Worm (Caenorhabditis elegans): ENCODE measurements around the gene tes-1.

tes-1 gene

ce11 chrIV:7478134-7478533 lies 26.9 kb upstream of the tes-1 start, which contains the start of gene rod-1:
TSS of gene rod-1 (plus strand) at chrIV:7478452.
- TF ChIP-seq lin-13 (tag; optimal IDR thresholded peaks at IDR 0.05): no peak

- TF ChIP-seq ceh-39 (tag; optimal IDR thresholded peaks at IDR 0.05) (no peak), ztf-11 (tag; optimal IDR thresholded peaks at IDR 0.05) (no peak), unc-39 (tag; optimal IDR thresholded peaks at IDR 0.05) (no peak), sptf-1 (tag; optimal IDR thresholded peaks at IDR 0.05) (no peak), tbx-8 (GFP tag; optimal IDR thresholded peaks at IDR 0.05) (no peak), bed-3 (GFP tag; optimal IDR thresholded peaks at IDR 0.05) (no peak), nhr-28 (tag; optimal IDR thresholded peaks at IDR 0.05) (no peak), unc-62 (GFP tag; optimal IDR thresholded peaks at IDR 0.05) (no peak), flh-1 (GFP tag; optimal IDR thresholded peaks at IDR 0.05) (no peak), snpc-4 (tag; optimal IDR thresholded peaks at IDR 0.05) (no peak), mab-5 (tag; optimal IDR thresholded peaks at IDR 0.05) (no peak), ceh-83 (GFP tag; optimal IDR thresholded peaks at IDR 0.05) (no peak), lin-13 (tag; optimal IDR thresholded peaks at IDR 0.05) (no peak), lsy-2 (tag; optimal IDR thresholded peaks at IDR 0.05) (no peak), elt-1 (tag; optimal IDR thresholded peaks at IDR 0.05; ENCODE audit: borderline replicate concordance, insufficient read depth) (no peak), pha-4 (tag; optimal IDR thresholded peaks at IDR 0.05) (no peak)
Observed at ce11 chrIV:7477697-7478096, 26.5 kb upstream of the tes-1 start.

ce11 chrIV:7477197-7477596 lies 26.0 kb upstream of the tes-1 start, which contains the start of gene pycr-4:
TSS of gene pycr-4 (minus strand) at chrIV:7477297.
- no peak for TF ChIP-seq nhr-2 (tag; optimal IDR thresholded peaks at IDR 0.05)
- TF ChIP-seq mab-5 (tag; optimal IDR thresholded peaks at IDR 0.05): no peak
- TF ChIP-seq elt-1 (tag; optimal IDR thresholded peaks at IDR 0.05; ENCODE audit: borderline replicate concordance, insufficient read depth): no peak
- no peak for TF ChIP-seq unc-39 (tag; optimal IDR thresholded peaks at IDR 0.05)
- TF ChIP-seq sem-2 (GFP tag; optimal IDR thresholded peaks at IDR 0.05): no peak
- no peak for TF ChIP-seq lin-32 (GFP tag; optimal IDR thresholded peaks at IDR 0.05)
- no peak for TF ChIP-seq mls-2 (tag; optimal IDR thresholded peaks at IDR 0.05)
- no peak for TF ChIP-seq zip-8 (tag; optimal IDR thresholded peaks at IDR 0.05)
- TF ChIP-seq hlh-1 (tag; optimal IDR thresholded peaks at IDR 0.05): no peak
- no peak for TF ChIP-seq snpc-4 (tag; optimal IDR thresholded peaks at IDR 0.05)
- TF ChIP-seq nhr-237 (tag; optimal IDR thresholded peaks at IDR 0.05): no peak
- no peak for TF ChIP-seq cnd-1 (tag; optimal IDR thresholded peaks at IDR 0.05)
- no peak for TF ChIP-seq nhr-76 (tag; optimal IDR thresholded peaks at IDR 0.05)
- no peak for TF ChIP-seq nhr-12 (tag; optimal IDR thresholded peaks at IDR 0.05)

ce11 chrIV:7474826-7475225 lies 23.6 kb upstream of the tes-1 start, which contains the start of gene slc-25A18.2:
TSS of gene slc-25A18.2 (plus strand) at chrIV:7475041.
- no peak for TF ChIP-seq unc-62 (GFP tag; optimal IDR thresholded peaks at IDR 0.05)
- no peak for TF ChIP-seq drap-1 (GFP tag; optimal IDR thresholded peaks at IDR 0.05)
- no peak for TF ChIP-seq nhr-2 (tag; optimal IDR thresholded peaks at IDR 0.05)
- no peak for TF ChIP-seq ztf-11 (tag; optimal IDR thresholded peaks at IDR 0.05)
- TF ChIP-seq ceh-39 (tag; optimal IDR thresholded peaks at IDR 0.05): no peak
- no peak for TF ChIP-seq nhr-237 (tag; optimal IDR thresholded peaks at IDR 0.05)
- no peak for TF ChIP-seq zip-8 (tag; optimal IDR thresholded peaks at IDR 0.05)
- TF ChIP-seq ces-1 (GFP tag; optimal IDR thresholded peaks at IDR 0.05): no peak
- no peak for TF ChIP-seq cnd-1 (tag; optimal IDR thresholded peaks at IDR 0.05)
- TF ChIP-seq ceh-43 (GFP tag; optimal IDR thresholded peaks at IDR 0.05): no peak
- TF ChIP-seq bed-3 (GFP tag; optimal IDR thresholded peaks at IDR 0.05): no peak

- TF ChIP-seq unc-39 (tag; optimal IDR thresholded peaks at IDR 0.05) (no peak), nhr-237 (tag; optimal IDR thresholded peaks at IDR 0.05) (no peak), lin-13 (tag; optimal IDR thresholded peaks at IDR 0.05) (no peak), nhr-12 (tag; optimal IDR thresholded peaks at IDR 0.05) (no peak), elt-3 (tag; optimal IDR thresholded peaks at IDR 0.05) (no peak), mab-5 (tag; optimal IDR thresholded peaks at IDR 0.05) (no peak), nhr-2 (tag; optimal IDR thresholded peaks at IDR 0.05) (no peak), M03D4.4 (tag; optimal IDR thresholded peaks at IDR 0.05) (no peak), tbx-8 (GFP tag; optimal IDR thresholded peaks at IDR 0.05) (no peak), mls-2 (tag; optimal IDR thresholded peaks at IDR 0.05) (no peak), ceh-43 (GFP tag; optimal IDR thresholded peaks at IDR 0.05) (no peak), nhr-28 (tag; optimal IDR thresholded peaks at IDR 0.05) (no peak), ceh-83 (GFP tag; optimal IDR thresholded peaks at IDR 0.05) (no peak), nhr-76 (tag; optimal IDR thresholded peaks at IDR 0.05) (no peak), pha-4 (tag; optimal IDR thresholded peaks at IDR 0.05) (no peak), lin-32 (GFP tag; optimal IDR thresholded peaks at IDR 0.05) (no peak), mep-1 (tag; optimal IDR thresholded peaks at IDR 0.05) (no peak)
Observed at ce11 chrIV:7473159-7473649, 22.0 kb upstream of the tes-1 start, which contains the start of the genes plk-3 and F55G1.6. TSS of gene plk-3 (minus strand) at chrIV:7473209. TSS of gene F55G1.6 (plus strand) at chrIV:7473517.
